Worm (Caenorhabditis elegans) whole organism, early embryonic: ENCODE measurements around the gene chil-8.

Experiments used
- F13C5.2 ChIP-seq: sonication (generic microtip); optimal IDR thresholded peaks from 2 replicates; lab custom pipeline; 2017; ENCODE audit warnings: mild to moderate bottlenecking, missing genetic modification characterization, inconsistent platforms, missing compliant biosample characterization
- ama-1 ChIP-seq: fragments of 150-350 bp; optimal IDR thresholded peaks from 2 replicates; lab custom pipeline; 2014
- ceh-13 ChIP-seq: fragments of 200-800 bp; sonication (Bioruptor generic); optimal IDR thresholded peaks from 2 replicates; lab custom pipeline; 2018; ENCODE audit warnings: mild to moderate bottlenecking, missing genetic modification characterization, missing compliant biosample characterization
- ceh-36 ChIP-seq: sonication (generic microtip); optimal IDR thresholded peaks from 2 replicates; lab custom pipeline; 2016; ENCODE audit warnings: missing genetic modification characterization, inconsistent platforms, missing compliant biosample characterization
- ets-7 ChIP-seq: sonication (generic microtip); optimal IDR thresholded peaks from 2 replicates; lab custom pipeline; 2016; ENCODE audit warnings: missing genotype, missing genetic modification characterization, missing compliant biosample characterization
- flt-1 ChIP-seq: fragments of 200-800 bp; sonication (Bioruptor generic); IDR thresholded peaks from 2 replicates; pipeline ENCODE4 v1.3.6; 2022; ENCODE audit warnings: missing genetic modification characterization, missing compliant biosample characterization
- hmbx-1 ChIP-seq: sonication (generic microtip); optimal IDR thresholded peaks from 2 replicates; lab custom pipeline; 2016; ENCODE audit warnings: mild to moderate bottlenecking, missing genetic modification characterization, missing compliant biosample characterization
- pes-1 ChIP-seq: fragments of 200-800 bp; sonication (Bioruptor generic); IDR thresholded peaks from 2 replicates; pipeline ENCODE4 v1.3.6; 2022; ENCODE audit warnings: missing genetic modification reagents, missing genetic modification characterization, missing compliant biosample characterization
- scrt-1 ChIP-seq: fragments of 200-800 bp; sonication (Bioruptor generic); IDR thresholded peaks from 2 replicates; pipeline ENCODE4 v1.3.6; 2022; ENCODE audit warnings: missing genetic modification characterization, missing compliant biosample characterization
- tbx-11 ChIP-seq: fragments of 200-800 bp; sonication (Bioruptor generic); IDR thresholded peaks from 2 replicates; pipeline ENCODE4 v1.3.6; 2022; ENCODE audit warnings: missing genetic modification characterization, missing compliant biosample characterization
- tbx-37 ChIP-seq: fragments of 200-800 bp; sonication (Bioruptor generic); conservative IDR thresholded peaks from 2 replicates; pipeline ENCODE4 v1.3.6; 2022; ENCODE audit warnings: missing genetic modification reagents, missing genetic modification characterization, missing compliant biosample characterization

DNA sequence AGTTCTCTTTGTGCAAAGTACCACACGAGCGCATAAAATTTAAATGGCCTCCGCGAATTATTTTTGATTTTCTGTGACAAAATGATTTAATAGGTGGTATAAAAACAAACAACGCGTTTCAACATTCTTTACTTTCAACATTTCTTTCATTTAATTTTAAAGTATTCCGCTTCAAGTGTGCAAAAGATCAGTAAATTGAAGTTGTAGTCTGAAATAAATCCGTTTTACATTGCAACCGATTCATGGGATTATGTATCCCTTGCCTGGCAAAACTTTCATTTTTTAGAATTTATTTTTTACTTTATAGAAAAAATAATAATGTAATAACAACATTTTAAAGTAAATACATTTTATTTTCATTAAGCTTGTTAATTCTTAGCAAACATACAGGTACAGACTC lies 21.6 kb upstream of the chil-8 start, which contains the start of gene F26C11.1:
- TF ChIP-seq ama-1 (lab: Kevin White, UChicago): no peak
- no peak for TF ChIP-seq ceh-36 (tag; lab: Kevin White, UChicago)
- TF ChIP-seq ets-7 (tag; lab: Kevin White, UChicago): no peak
- no peak for TF ChIP-seq ceh-13 (GFP tag; lab: Kevin White, UChicago)
- TF ChIP-seq flt-1: no peak
- no peak for TF ChIP-seq tbx-37 (GFP tag; lab: Robert Waterston, UW)
- no peak for TF ChIP-seq scrt-1 (GFP tag; lab: Robert Waterston, UW)
- no peak for TF ChIP-seq pes-1 (GFP tag; lab: Robert Waterston, UW)
- TF ChIP-seq F13C5.2 (tag; lab: Kevin White, UChicago): no peak
- TF ChIP-seq hmbx-1 (tag; lab: Kevin White, UChicago): no peak
- TF ChIP-seq tbx-11 (GFP tag; lab: Robert Waterston, UW): no peak
